Worm (Caenorhabditis elegans): ENCODE results near the gene aakg-4.

DNA sequence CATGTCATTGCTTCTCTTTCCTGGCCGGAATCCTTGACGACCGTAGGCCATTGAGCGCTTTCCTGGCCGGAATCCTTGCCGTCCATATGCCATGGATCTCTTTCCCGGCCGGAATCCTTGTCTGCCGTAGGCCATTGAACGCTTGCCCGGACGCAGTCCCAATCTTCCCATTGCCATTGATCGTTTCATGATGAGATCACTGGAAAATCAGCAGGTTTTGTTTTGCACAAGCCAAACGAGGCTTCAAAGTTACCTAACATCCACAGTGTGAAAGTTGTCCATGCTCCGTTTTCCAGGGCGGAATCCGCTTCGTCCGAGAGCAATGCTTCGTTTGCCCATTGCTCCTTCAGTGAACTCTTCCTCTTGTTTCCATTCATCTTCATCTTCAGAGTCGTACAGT, 25.0 kb upstream of the aakg-4 start:
- no peak for TF ChIP-seq F37B4.10 (GFP tag; IDR thresholded peaks at IDR 0.05)
- TF ChIP-seq aptf-3 (GFP tag; IDR thresholded peaks at IDR 0.05), result no peak
- TF ChIP-seq snpc-1.3 (tag; optimal IDR thresholded peaks at IDR 0.05; ENCODE audit: insufficient read depth), result no peak
- no peak for TF ChIP-seq ztf-18 (tag; optimal IDR thresholded peaks at IDR 0.05)
- TF ChIP-seq Y79H2A.3 (GFP tag; conservative IDR thresholded peaks at IDR 0.05), result no peak
- TF ChIP-seq dox-1 (GFP tag; IDR thresholded peaks at IDR 0.05), result no peak
- no peak for TF ChIP-seq tlf-1 (GFP tag; optimal IDR thresholded peaks at IDR 0.05)
- no peak for TF ChIP-seq mes-4 (tag; optimal IDR thresholded peaks at IDR 0.05)

Data from whole organism, young adult.